Worm (Caenorhabditis elegans) whole organism, midembryonic: Measurements from ENCODE around the gene K07D4.4.

Experiments used
- T22C8.4 ChIP-seq: fragments of 200-800 bp; sonication (Bioruptor generic); IDR thresholded peaks from 2 replicates; pipeline ENCODE4 v1.3.6; 2022; ENCODE audit warnings: missing genetic modification characterization, missing compliant biosample characterization
- cog-1 ChIP-seq: sonication (generic microtip); optimal IDR thresholded peaks from 2 replicates; lab custom pipeline; 2016; ENCODE audit warnings: missing genetic modification characterization, missing compliant biosample characterization
- flt-1 ChIP-seq: fragments of 200-800 bp; sonication (Bioruptor generic); IDR thresholded peaks from 2 replicates; pipeline ENCODE4 v1.3.6; 2022; ENCODE audit warnings: missing genetic modification characterization, missing compliant biosample characterization
- klf-2 ChIP-seq: fragments of 200-800 bp; sonication (Bioruptor generic); conservative IDR thresholded peaks from 2 replicates; pipeline ENCODE4 v1.3.6; 2022; ENCODE audit warnings: missing genetic modification reagents, missing genetic modification characterization, missing compliant biosample characterization
- med-1 ChIP-seq: sonication (generic microtip); optimal IDR thresholded peaks from 2 replicates; lab custom pipeline; 2017; ENCODE audit warnings: missing genetic modification characterization, mild to moderate bottlenecking, missing compliant biosample characterization, antibody characterized with exemption, missing genetic modification reagents; ENCODE audit not compliant: insufficient read depth
- ref-1 ChIP-seq: fragments of 200-800 bp; sonication (Bioruptor generic); conservative IDR thresholded peaks from 2 replicates; pipeline ENCODE4 v1.3.6; 2022; ENCODE audit warnings: missing genetic modification reagents, missing genetic modification characterization, missing compliant biosample characterization
- tab-1 ChIP-seq: fragments of 200-800 bp; sonication (Bioruptor generic); IDR thresholded peaks from 2 replicates; pipeline ENCODE4 v1.3.6; 2022; ENCODE audit warnings: missing genetic modification characterization, missing compliant biosample characterization
- ztf-23 ChIP-seq: fragments of 200-800 bp; sonication (Bioruptor generic); IDR thresholded peaks from 2 replicates; pipeline ENCODE4 v1.3.6; 2022; ENCODE audit warnings: missing genetic modification reagents, missing genetic modification characterization, missing compliant biosample characterization
- ztf-29 ChIP-seq: fragments of 200-800 bp; sonication (Bioruptor generic); IDR thresholded peaks from 2 replicates; pipeline ENCODE4 v1.3.6; 2022; ENCODE audit warnings: missing genetic modification reagents, missing genetic modification characterization, missing compliant biosample characterization

The K07D4.4 gene

DNA sequence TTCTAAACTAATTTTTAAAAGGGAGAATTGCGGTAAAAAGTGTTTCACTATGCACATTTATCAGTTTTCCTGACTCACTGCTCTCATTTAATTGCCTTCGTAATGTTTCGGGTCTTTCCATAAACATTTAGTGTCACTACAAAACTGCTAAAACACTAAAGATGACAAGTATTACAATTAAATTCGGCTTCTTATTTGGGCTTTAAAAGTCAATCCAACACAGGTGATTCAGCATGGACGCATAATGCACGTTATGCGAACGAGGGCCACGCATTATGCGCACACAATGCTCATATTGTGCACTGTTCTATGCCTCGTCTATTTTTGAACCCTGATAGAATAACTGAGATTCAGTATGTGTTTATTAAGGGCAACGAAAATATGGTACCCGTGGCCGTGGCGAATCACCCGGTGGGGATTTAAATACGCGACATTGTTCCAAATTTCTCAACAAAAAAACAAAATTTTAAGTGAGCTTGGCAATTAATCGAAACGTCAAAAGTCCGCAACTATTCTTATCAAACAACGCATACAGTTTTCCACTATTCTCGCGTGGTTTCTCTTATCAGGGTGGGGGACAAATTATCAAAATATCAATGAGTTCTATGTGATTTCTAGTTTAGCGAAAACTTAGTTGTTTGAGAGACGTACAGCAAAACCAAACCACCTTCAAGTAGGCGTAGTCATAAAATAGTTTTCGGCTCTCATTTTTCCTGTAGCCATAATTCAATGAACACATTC lies 42.4 kb downstream of the K07D4.4 start, which contains the start of gene Y14H12A.2:
TSS of gene Y14H12A.2 (minus strand) at position 51 of the 741 bp plus-strand sequence.
- TF ChIP-seq flt-1 (GFP tag; lab: Robert Waterston, UW), result no peak
- TF ChIP-seq klf-2 (GFP tag; lab: Robert Waterston, UW), result no peak
- no peak for TF ChIP-seq ztf-23 (GFP tag; lab: Robert Waterston, UW)
- TF ChIP-seq ref-1, result no peak
- TF ChIP-seq ztf-29 (GFP tag; lab: Robert Waterston, UW), result no peak
- TF ChIP-seq tab-1 (GFP tag; lab: Robert Waterston, UW), result no peak
- no peak for TF ChIP-seq T22C8.4 (GFP tag; lab: Robert Waterston, UW)
- TF ChIP-seq med-1, result no peak
- no peak for TF ChIP-seq cog-1 (tag; lab: Kevin White, UChicago)

DNA sequence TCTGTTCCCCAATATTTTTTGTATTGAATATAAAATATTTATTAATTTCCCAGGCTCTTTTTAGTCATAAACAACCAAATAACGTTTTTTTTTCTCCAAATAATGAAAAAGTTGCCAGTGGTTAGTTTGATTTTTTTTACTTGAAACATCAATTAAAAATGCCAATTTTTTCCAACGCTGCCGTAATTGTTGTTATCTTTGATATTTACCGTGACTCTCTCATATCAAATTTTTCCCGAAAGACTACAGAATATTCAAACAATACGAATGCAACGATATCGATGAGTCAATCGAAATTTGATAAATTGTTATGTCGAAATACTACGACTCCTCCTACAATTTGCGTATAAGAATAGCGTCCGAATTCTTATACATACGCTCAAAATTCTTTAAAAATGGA lies 45.3 kb downstream of the K07D4.4 start, which contains the start of gene K10G6.5:
TSS of gene K10G6.5 (plus strand) at position 345 of the 400 bp plus-strand sequence.
- no peak for TF ChIP-seq cog-1 (tag; lab: Kevin White, UChicago)
- TF ChIP-seq tab-1 (GFP tag; lab: Robert Waterston, UW), result no peak
- TF ChIP-seq klf-2 (GFP tag; lab: Robert Waterston, UW), result no peak
- TF ChIP-seq med-1, result no peak
- no peak for TF ChIP-seq T22C8.4 (GFP tag; lab: Robert Waterston, UW)
- no peak for TF ChIP-seq ref-1
- TF ChIP-seq ztf-29 (GFP tag; lab: Robert Waterston, UW), result no peak
- TF ChIP-seq ztf-23 (GFP tag; lab: Robert Waterston, UW), result no peak
- no peak for TF ChIP-seq flt-1 (GFP tag; lab: Robert Waterston, UW)

DNA sequence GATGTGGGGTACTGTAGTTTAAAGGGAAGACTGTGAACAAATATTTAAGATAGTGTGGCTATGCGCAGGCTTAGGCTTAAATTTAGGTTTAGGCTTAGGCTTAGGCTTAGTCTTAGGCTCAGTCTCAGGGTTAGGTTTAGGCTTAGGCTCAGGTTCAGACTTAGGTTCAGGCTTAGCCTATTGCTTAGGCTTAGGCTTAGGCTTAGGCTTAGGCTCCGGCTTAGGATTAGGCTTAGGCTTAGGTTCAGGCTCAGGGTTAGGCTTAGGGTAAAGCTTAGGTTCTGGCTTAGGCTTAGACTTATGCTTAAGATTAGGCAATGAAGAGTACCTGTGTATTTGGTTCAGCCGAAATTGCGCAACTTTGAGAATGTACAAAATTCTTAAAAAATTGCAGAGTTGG lies 48.0 kb downstream of the K07D4.4 start:
- TF ChIP-seq med-1 (no peak), T22C8.4 (GFP tag; lab: Robert Waterston, UW) (no peak), cog-1 (tag; lab: Kevin White, UChicago) (no peak), ztf-29 (GFP tag; lab: Robert Waterston, UW) (no peak), klf-2 (GFP tag; lab: Robert Waterston, UW) (no peak), ref-1 (no peak), flt-1 (GFP tag; lab: Robert Waterston, UW) (no peak), tab-1 (GFP tag; lab: Robert Waterston, UW) (no peak), ztf-23 (GFP tag; lab: Robert Waterston, UW) (no peak)

DNA sequence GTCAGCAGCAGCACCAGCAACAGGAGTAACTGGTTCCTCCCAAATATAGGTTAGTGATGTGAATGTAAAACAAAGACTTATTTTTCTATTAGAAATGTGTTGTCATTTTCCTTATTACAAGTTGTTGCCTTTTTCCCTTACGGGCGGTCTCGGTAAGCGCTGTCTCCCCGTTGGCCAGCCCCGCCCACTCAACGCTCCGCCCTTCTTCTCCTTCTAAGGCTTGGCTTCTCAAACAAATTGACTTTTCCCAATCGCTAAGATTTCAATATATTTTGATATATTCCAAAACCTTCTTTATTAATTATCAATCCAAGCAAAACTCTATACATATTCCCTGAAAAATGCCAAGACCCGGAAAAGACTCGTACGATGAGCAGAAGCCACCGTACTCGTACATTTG lies 49.9 kb downstream of the K07D4.4 start, which contains the start of gene lin-31:
TSS of gene lin-31 (plus strand) at position 237 of the 400 bp plus-strand sequence.
- no peak for TF ChIP-seq ref-1
- TF ChIP-seq ztf-23 (GFP tag; lab: Robert Waterston, UW), result no peak
- TF ChIP-seq klf-2 (GFP tag; lab: Robert Waterston, UW), result no peak
- TF ChIP-seq ztf-29 (GFP tag; lab: Robert Waterston, UW), result no peak
- no peak for TF ChIP-seq tab-1 (GFP tag; lab: Robert Waterston, UW)
- no peak for TF ChIP-seq med-1
- no peak for TF ChIP-seq T22C8.4 (GFP tag; lab: Robert Waterston, UW)
- TF ChIP-seq flt-1 (GFP tag; lab: Robert Waterston, UW), result no peak
- no peak for TF ChIP-seq cog-1 (tag; lab: Kevin White, UChicago)
